Fruit fly (Drosophila melanogaster): ENCODE results near the gene CG13040.
A peak's percentile ranks its signal among the peaks of the same experiment; 100 is the strongest.

The CG13040 gene

DNA sequence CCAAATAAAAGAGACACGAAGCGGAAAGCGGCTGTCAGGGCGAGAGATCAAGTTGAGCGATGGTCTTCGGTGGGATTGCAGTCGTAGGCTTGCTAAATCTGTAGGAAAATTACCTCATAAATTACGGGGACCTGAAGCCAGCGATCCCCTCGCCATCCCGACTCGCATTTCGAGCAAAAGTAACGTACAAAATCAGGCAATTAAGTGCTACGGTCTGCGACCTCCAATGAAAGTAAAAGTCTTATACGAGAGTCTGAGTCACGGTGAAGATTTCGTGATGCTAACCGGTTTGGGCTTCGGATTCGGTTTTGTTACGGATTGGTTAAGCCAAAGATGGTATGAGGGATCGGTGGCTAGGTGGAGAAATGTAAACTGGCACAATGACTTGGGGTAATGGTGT lies 13.3 kb upstream of the CG13040 start:
- TF ChIP-seq Blimp-1 (GFP tag; optimal IDR thresholded peaks at IDR 0.05) (peak; percentile 90), esn (GFP tag; optimal IDR thresholded peaks at IDR 0.05) (no peak)

DNA sequence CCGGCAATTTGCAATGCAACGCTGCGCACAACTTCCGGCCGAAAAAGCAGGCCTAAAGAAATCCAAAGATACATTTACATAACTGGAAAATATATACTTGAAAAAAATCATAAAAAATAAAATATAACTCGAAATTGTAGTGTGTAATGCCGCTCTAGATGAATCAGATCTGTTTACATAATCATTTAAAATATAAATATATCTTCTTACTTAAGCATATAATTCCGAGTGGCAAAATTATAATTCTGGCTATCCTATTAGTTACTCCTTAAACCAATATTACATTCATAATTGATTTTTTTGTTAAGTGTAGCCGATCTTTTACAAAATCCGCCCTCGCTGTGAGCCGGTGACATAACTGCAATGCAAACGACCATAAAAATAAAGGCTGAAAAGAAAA lies 12.9 kb upstream of the CG13040 start:
- TF ChIP-seq CG8632 (GFP tag; optimal IDR thresholded peaks at IDR 0.05) (no peak), CG34406 (GFP tag; optimal IDR thresholded peaks at IDR 0.05) (peak; percentile 9), CG15336 (GFP tag; IDR thresholded peaks at IDR 0.05) (peak; percentile 69), CG4318 (GFP tag; optimal IDR thresholded peaks at IDR 0.05) (peak; percentile 28), Eip75B (GFP tag; optimal IDR thresholded peaks at IDR 0.05) (no peak), CG1621 (tag; optimal IDR thresholded peaks at IDR 0.05) (no peak), eg (GFP tag; IDR thresholded peaks at IDR 0.05) (peak; percentile 31; the same call in 1 of the 3 replicates), CG8119 (GFP tag; IDR thresholded peaks at IDR 0.05) (peak; percentile 74), svp (GFP tag) (no peak), dac (GFP tag; optimal IDR thresholded peaks at IDR 0.05) (no peak), Eip78C (GFP tag) (peak; percentile 81), CG6163 (GFP tag; IDR thresholded peaks at IDR 0.05) (peak; percentile 34; the same call in 1 of the 3 replicates), CG31627 (GFP tag; optimal IDR thresholded peaks at IDR 0.05) (no peak), salr (GFP tag; optimal IDR thresholded peaks at IDR 0.05) (peak in 1 of 2 experiments; percentile 15), Hr4 (GFP tag; optimal IDR thresholded peaks at IDR 0.05) (peak; percentile 64)

DNA sequence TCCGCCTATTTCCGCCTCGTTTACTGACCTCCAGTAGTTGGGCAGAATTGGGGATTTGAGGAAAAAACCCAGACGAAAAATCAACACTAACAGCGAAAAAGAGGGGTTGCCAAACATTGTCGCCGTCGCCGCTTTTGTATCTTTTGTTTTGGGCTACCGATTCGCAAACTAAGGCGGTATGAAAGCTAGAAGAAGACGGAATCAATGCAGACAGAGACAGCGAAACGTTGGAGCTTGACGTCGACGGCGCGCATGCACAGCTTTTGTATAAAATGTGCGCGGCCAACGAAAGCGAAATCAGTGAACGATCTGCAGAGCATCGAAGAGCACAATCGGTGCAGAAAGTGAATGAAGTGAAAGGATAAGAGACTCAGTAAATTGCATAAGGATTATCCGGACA lies 12.1 kb upstream of the CG13040 start, which contains the start of gene CG4998:
CG4998 (plus strand) TSS at position 301 of the 400 bp plus-strand sequence.
- TF ChIP-seq Blimp-1 (GFP tag; optimal IDR thresholded peaks at IDR 0.05) (peak; percentile 75), CG16779 (tag; optimal IDR thresholded peaks at IDR 0.05) (no peak), dac (GFP tag; optimal IDR thresholded peaks at IDR 0.05) (no peak)

DNA sequence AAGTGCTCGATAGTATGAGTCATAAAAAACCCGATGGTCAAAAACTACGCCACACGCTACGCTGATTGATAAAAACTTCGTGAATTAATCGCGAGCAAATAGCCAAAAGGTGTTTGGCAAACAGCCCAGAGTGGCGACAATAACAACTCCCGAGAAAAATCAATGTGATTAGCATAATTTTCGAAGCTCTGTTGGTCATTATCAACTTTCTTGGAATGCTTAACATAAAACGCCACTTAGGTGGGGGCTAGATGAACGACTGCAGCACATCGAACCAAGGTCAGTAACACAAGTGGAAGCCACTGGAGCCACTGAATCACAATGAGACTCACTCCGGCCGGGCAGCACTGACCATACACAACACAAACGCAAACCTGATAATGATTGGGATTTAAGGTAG lies 11.2 kb upstream of the CG13040 start:
- TF ChIP-seq CG11902 (GFP tag; optimal IDR thresholded peaks at IDR 0.05) (no peak), CG11294 (GFP tag; IDR thresholded peaks at IDR 0.05) (no peak), CG32006 (GFP tag; optimal IDR thresholded peaks at IDR 0.05) (no peak), Hr39 (GFP tag; optimal IDR thresholded peaks at IDR 0.05) (no peak)

DNA sequence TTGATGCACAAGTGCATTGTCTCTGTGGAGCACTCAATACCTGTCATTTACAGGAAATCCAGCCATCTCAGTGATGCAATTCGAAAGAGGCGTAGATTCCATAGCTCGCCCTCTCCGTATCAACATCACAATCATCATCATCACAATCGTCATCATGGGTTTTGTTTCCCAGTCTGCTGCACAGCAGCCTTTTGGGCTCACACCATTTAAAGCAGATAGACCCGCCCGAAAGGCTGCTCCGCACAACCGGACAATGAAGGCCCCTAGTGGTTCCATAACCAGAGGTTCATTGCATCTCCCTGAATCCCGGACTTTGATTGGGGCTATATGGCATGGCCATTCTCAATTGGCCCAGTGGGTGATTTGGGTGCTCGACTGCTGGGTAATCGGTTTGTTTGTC lies 8.3 kb upstream of the CG13040 start:
- TF ChIP-seq Eip78C (GFP tag) (peak; percentile 41), salr (GFP tag; optimal IDR thresholded peaks at IDR 0.05) (no peak), achi (GFP tag; optimal IDR thresholded peaks at IDR 0.05) (no peak), eg (GFP tag; IDR thresholded peaks at IDR 0.05) (0 out of 3 replicates have a peak, but pooled peaks have one; percentile 32), CG10631 (GFP tag; optimal IDR thresholded peaks at IDR 0.05) (no peak), CG34406 (GFP tag; optimal IDR thresholded peaks at IDR 0.05) (no peak), CG11762 (GFP tag; optimal IDR thresholded peaks at IDR 0.05; ENCODE audit: insufficient read depth) (no peak), Eip75B (GFP tag; optimal IDR thresholded peaks at IDR 0.05) (no peak)

DNA sequence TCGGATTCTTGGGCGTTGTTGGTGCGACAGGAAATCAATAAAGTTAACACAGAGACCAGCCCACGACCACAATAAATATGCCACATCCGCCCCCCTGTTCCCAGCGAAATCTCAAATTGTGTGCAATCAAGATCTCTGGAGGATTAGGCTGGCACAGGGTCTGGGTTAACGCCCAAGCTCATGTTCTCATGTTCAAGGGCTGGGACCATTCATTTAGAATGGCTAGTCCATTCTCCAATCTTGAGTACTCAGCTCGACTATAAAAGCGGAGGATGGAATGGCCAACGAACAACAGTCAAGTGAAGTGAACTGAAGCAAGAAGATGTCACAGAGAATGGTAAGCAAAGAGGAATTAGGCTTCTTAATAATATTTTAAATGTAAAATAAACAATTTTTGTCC lies 6.5 kb upstream of the CG13040 start, which contains the start of gene CG13056:
CG13056 (plus strand) TSS at position 301 of the 400 bp plus-strand sequence.
- TF ChIP-seq Ets21C (GFP tag; optimal IDR thresholded peaks at IDR 0.05) (no peak), CG6792 (GFP tag; optimal IDR thresholded peaks at IDR 0.05) (no peak)

DNA sequence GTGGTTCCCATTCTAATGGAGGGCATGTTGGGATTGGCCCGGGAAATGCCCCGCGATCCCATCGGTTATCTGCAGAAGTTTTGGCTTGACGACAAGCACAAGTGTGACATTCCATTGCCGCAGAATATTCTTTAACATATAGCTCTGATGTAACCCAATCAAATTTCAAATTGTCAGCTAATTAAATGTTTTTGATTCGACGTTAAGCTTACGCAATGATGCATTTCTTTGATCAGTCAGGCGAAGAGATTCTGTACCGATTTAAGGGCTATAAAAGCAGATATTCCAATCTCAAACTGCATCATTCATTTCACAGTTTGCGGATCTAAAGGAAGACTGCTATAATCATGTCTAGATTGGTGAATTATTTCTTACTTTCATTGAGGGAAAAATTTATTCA lies 5.1 kb upstream of the CG13040 start, which contains the start of gene retinin:
retinin (plus strand) TSS at position 301 of the 400 bp plus-strand sequence.
- TF ChIP-seq svp (GFP tag) = no peak
- no peak for TF ChIP-seq Sox15 (GFP tag; optimal IDR thresholded peaks at IDR 0.05)
- TF ChIP-seq Hr4 (GFP tag; optimal IDR thresholded peaks at IDR 0.05) = no peak
- TF ChIP-seq Eip93F (GFP tag; optimal IDR thresholded peaks at IDR 0.05) = no peak
- no peak for TF ChIP-seq Hr39 (GFP tag; optimal IDR thresholded peaks at IDR 0.05)
- TF ChIP-seq CG6276 (GFP tag; optimal IDR thresholded peaks at IDR 0.05) = no peak
- no peak for TF ChIP-seq Sox14 (GFP tag; optimal IDR thresholded peaks at IDR 0.05)
- no peak for TF ChIP-seq ss (GFP tag; optimal IDR thresholded peaks at IDR 0.05)
- TF ChIP-seq dsx (GFP tag; optimal IDR thresholded peaks at IDR 0.05; ENCODE audit: poor library complexity, severe bottlenecking) = no peak
- TF ChIP-seq salr (GFP tag; optimal IDR thresholded peaks at IDR 0.05) = no peak
- no peak for TF ChIP-seq Eip75B (GFP tag; optimal IDR thresholded peaks at IDR 0.05)
- TF ChIP-seq Smox (GFP tag; optimal IDR thresholded peaks at IDR 0.05) = no peak
- no peak for TF ChIP-seq CG9139 (GFP tag; optimal IDR thresholded peaks at IDR 0.05)
- TF ChIP-seq Blimp-1 (GFP tag; optimal IDR thresholded peaks at IDR 0.05) = no peak
- no peak for TF ChIP-seq cyc (GFP tag; optimal IDR thresholded peaks at IDR 0.05)
- no peak for TF ChIP-seq Ets96B (tag; optimal IDR thresholded peaks at IDR 0.05)
- TF ChIP-seq CG1621 (tag; optimal IDR thresholded peaks at IDR 0.05) = no peak
